Worm (Caenorhabditis elegans) whole organism, L1 larva: ENCODE results near the gene ztf-7.

Source experiments
- blmp-1 ChIP-seq: fragments of 150-350 bp; optimal IDR thresholded peaks from 2 replicates; lab custom pipeline; 2014; ENCODE audit warnings: missing biosample characterization, missing genetic modification characterization
- ceh-63 ChIP-seq: fragments of 200-800 bp; sonication (Bioruptor generic); optimal IDR thresholded peaks from 2 replicates; lab custom pipeline; 2018; ENCODE audit warnings: mild to moderate bottlenecking, missing genetic modification characterization, missing compliant biosample characterization
- ets-5 ChIP-seq: fragments of 200-800 bp; sonication (Bioruptor generic); IDR thresholded peaks from 2 replicates; pipeline ENCODE4 v1.3.6; 2022; ENCODE audit warnings: missing genetic modification characterization, missing compliant biosample characterization
- hlh-4 ChIP-seq: sonication (generic microtip); optimal IDR thresholded peaks from 2 replicates; lab custom pipeline; 2016; ENCODE audit warnings: mild to moderate bottlenecking, missing genetic modification characterization, missing compliant biosample characterization
- nhr-11 ChIP-seq: fragments of 150-350 bp; optimal IDR thresholded peaks from 2 replicates; lab custom pipeline; 2014; ENCODE audit warnings: missing biosample characterization, missing genetic modification characterization
- nhr-28 ChIP-seq: fragments of 150-350 bp; optimal IDR thresholded peaks from 2 replicates; lab custom pipeline; 2014; ENCODE audit warnings: missing biosample characterization, missing genetic modification characterization
- nhr-71 ChIP-seq: sonication (generic microtip); optimal IDR thresholded peaks from 2 replicates; lab custom pipeline; 2016; ENCODE audit warnings: mild to moderate bottlenecking, missing genetic modification characterization, moderate library complexity, missing compliant biosample characterization
- sptf-1 ChIP-seq: fragments of 150-350 bp; optimal IDR thresholded peaks from 2 replicates; lab custom pipeline; 2014; ENCODE audit warnings: missing biosample characterization, missing genetic modification characterization
- tbx-2 ChIP-seq: sonication (generic microtip); optimal IDR thresholded peaks from 2 replicates; lab custom pipeline; 2016; ENCODE audit warnings: missing genetic modification characterization, missing compliant biosample characterization
- unc-86 ChIP-seq: sonication (generic microtip); optimal IDR thresholded peaks from 2 replicates; lab custom pipeline; 2016; ENCODE audit warnings: missing genetic modification characterization, missing compliant biosample characterization
- ztf-11 ChIP-seq, 2 experiments: sonication (generic microtip); optimal IDR thresholded peaks; 2 replicates each; lab custom pipeline; 2016 to 2017; ENCODE audit warnings: missing genetic modification characterization in 2 of 2, missing biosample characterization in 1 of 2, missing compliant biosample characterization in 1 of 2

DNA sequence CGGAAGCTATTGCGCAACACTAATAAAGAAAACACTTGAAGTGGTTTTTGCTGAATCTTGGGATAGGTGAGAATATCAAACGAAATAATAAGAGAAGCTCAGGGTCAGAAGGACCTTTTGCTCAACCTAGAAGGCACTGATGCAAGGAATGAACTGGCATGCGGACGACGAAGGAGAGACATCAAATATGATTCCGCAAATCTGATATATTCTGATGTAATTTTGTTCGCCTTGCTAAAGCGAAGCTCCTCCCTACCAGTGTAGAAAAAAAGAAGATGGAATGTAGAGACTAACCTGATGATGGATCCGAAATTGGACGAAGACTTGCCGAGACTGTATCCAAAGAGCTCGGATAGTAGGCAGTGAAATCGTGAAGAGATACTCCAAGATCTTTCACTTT, 21.6 kb downstream of the ztf-7 start:
- no peak for TF ChIP-seq hlh-4 (tag; lab: Kevin White, UChicago)
- no peak for TF ChIP-seq blmp-1 (tag; lab: Kevin White, UChicago)
- TF ChIP-seq nhr-71 (tag; lab: Kevin White, UChicago): no peak
- no peak for TF ChIP-seq nhr-11
- no peak for TF ChIP-seq tbx-2 (tag; lab: Kevin White, UChicago)
- no peak for TF ChIP-seq sptf-1
- TF ChIP-seq ets-5 (GFP tag; lab: Robert Waterston, UW): no peak
- no peak for TF ChIP-seq ceh-63 (GFP tag; lab: Kevin White, UChicago)
- TF ChIP-seq unc-86 (tag; lab: Kevin White, UChicago): no peak
- TF ChIP-seq nhr-28: no peak
- no peak for TF ChIP-seq ztf-11 (tag; optimal IDR thresholded peaks at IDR 0.05; lab: Kevin White, UChicago)
